Worm (Caenorhabditis elegans): ENCODE measurements around the gene srh-217.

The srh-217 gene

DNA sequence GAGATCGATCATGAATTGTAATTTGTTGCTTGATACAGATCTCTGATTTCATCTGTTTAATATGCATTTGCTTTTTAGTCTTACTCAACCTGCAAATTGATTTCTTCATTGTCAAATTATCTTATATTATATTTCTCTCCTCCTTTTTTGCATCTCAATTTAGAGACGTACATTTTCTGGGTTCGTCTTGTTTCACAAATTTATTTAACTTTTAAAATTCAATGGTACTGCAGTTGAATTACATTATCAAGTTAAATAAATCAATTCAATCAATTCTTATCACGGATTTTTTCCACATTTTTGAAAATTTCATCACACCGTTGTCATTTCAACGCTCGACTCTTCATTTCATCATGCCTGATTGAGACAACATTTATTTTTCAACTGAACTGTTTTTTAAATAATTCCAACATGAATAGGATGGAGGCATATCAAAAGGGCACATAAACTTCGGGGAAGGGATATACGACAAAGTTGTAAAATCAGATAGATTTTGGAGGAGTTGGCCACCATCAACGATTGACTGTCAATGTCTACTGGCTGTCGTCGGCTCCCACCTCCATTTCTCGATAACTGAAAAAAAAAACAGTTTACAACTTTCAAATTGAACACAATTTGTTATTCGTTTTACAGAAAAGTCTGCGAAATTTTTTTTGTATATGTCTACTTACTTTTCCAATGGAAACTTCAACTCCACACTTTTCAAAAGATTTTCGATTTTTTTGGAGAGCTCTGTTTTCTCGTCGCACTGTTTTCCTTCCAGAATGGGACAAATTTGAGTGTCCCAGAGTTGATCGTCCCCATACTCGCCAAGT, 32.9 kb downstream of the srh-217 start:
- no peak for TF ChIP-seq lin-13 (tag; optimal IDR thresholded peaks at IDR 0.05)
- no peak for TF ChIP-seq zip-8 (tag; optimal IDR thresholded peaks at IDR 0.05)
- TF ChIP-seq hlh-1 (tag; optimal IDR thresholded peaks at IDR 0.05), result no peak
- no peak for TF ChIP-seq tbx-8 (GFP tag; optimal IDR thresholded peaks at IDR 0.05)
- no peak for TF ChIP-seq sem-2 (GFP tag; optimal IDR thresholded peaks at IDR 0.05)

DNA sequence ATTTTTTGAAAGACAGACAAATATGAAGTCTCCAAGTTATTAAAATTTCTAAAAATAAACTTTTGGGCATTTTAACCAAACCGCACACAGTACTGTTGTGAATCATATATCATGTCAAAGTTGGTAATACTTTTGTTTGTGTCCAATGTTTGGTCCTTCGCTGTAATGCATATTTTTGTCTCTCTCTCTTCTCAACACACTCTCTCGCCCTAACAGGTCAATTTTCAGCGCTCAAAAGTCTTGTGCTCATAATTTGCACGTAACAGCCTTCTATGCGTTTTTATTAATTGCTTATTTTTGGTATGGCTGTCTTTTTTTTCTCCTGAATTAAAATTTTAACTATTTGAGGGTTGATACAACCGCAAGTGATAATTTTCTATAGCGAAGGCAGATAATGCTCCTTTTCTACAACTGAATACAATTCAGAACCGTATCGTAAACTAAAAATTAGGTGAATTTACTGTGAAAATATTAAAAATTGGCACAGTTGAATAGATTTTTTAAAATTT, 33.5 kb downstream of the srh-217 start:
- TF ChIP-seq ceh-43 (GFP tag; optimal IDR thresholded peaks at IDR 0.05) (no peak), flh-1 (GFP tag; optimal IDR thresholded peaks at IDR 0.05) (no peak), hlh-1 (tag; optimal IDR thresholded peaks at IDR 0.05) (no peak), mep-1 (tag; optimal IDR thresholded peaks at IDR 0.05) (no peak), nhr-237 (tag; optimal IDR thresholded peaks at IDR 0.05) (no peak), ham-2 (GFP tag; optimal IDR thresholded peaks at IDR 0.05) (no peak), mls-2 (tag; optimal IDR thresholded peaks at IDR 0.05) (no peak), nhr-2 (tag; optimal IDR thresholded peaks at IDR 0.05) (no peak), nhr-76 (tag; optimal IDR thresholded peaks at IDR 0.05) (no peak)

DNA sequence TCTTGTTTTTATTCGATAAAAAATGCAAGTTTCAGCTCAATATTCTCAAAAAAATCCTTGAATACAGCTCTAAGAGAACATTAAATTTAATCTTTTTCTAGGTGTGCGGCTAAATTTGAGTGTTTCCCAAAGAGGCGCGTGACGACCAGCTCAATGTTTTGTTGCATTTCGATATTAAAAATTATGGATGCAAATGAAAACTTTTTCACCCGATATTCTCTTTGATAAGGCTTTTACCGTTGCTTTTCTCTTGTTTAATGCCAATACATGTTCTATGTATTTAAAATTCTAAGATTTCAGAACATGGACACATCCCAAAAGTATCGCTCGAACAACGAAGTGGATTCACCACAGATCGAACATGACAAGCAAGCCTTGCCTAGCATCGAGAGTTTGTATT, 37.1 kb downstream of the srh-217 start, which contains the start of gene F19B2.6:
Gene F19B2.6 (plus strand): TSS at position 301 of the 400 bp plus-strand sequence.
- TF ChIP-seq unc-120 (tag; optimal IDR thresholded peaks at IDR 0.05; ENCODE audit: poor library complexity, severe bottlenecking) (no peak), sem-2 (GFP tag; optimal IDR thresholded peaks at IDR 0.05) (no peak), elt-3 (tag; optimal IDR thresholded peaks at IDR 0.05) (no peak), unc-62 (GFP tag; optimal IDR thresholded peaks at IDR 0.05) (no peak), ham-2 (GFP tag; optimal IDR thresholded peaks at IDR 0.05) (no peak), tbx-8 (GFP tag; optimal IDR thresholded peaks at IDR 0.05) (no peak), lin-13 (tag; optimal IDR thresholded peaks at IDR 0.05) (no peak)

ce11 chrV:20151855-20152254, 43.5 kb downstream of the srh-217 start:
- no peak for TF ChIP-seq M03D4.4 (tag; optimal IDR thresholded peaks at IDR 0.05)

- TF ChIP-seq nhr-12 (tag; optimal IDR thresholded peaks at IDR 0.05) (no peak), snpc-4 (tag; optimal IDR thresholded peaks at IDR 0.05) (no peak), mab-5 (tag; optimal IDR thresholded peaks at IDR 0.05) (no peak), M03D4.4 (tag; optimal IDR thresholded peaks at IDR 0.05) (no peak), lsy-2 (tag; optimal IDR thresholded peaks at IDR 0.05) (no peak), ceh-39 (tag; optimal IDR thresholded peaks at IDR 0.05) (no peak), blmp-1 (tag; optimal IDR thresholded peaks at IDR 0.05) (no peak), elt-1 (tag; optimal IDR thresholded peaks at IDR 0.05; ENCODE audit: borderline replicate concordance, insufficient read depth) (no peak), mls-2 (tag; optimal IDR thresholded peaks at IDR 0.05) (no peak), nhr-237 (tag; optimal IDR thresholded peaks at IDR 0.05) (no peak), flh-1 (GFP tag; optimal IDR thresholded peaks at IDR 0.05) (no peak), ztf-11 (tag; optimal IDR thresholded peaks at IDR 0.05) (no peak), ceh-43 (GFP tag; optimal IDR thresholded peaks at IDR 0.05) (no peak), lin-32 (GFP tag; optimal IDR thresholded peaks at IDR 0.05) (no peak)
These were observed 43.9 kb downstream of the srh-217 start, which contains the start of gene F19B2.7 for ce11 chrV:20151432-20151831. F19B2.7 (plus strand) TSS chrV:20151732.

DNA sequence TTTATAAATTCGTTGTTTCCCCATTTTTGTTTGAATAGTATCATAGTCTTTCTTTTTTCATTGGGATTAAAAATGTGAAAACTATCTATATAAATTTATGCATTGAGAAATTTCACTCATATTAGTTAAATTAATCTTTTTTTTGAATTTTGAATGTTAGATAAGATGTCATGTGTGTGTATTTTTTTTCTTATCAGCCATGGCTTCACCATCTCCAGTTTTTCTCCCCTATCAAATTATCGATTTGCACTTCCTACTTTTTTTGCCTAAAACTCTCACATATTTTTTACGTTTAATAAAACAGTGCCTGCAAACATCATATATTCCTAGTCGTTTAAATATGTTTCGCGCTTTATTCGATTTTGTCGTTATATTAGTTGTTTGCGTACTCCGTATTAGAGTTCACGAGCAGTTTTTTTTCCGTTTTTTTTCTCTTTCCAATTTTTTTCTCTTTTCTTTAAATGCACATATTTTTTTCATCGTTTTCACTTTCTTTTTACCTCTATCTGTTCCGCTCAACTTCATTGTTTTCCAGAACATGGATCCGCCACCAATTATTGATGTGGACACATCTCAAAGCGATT, 47.6 kb downstream of the srh-217 start, which contains the start of gene Y113G7A.13:
Gene Y113G7A.13 (plus strand): TSS at position 534 of the 584 bp plus-strand sequence.
- no peak for TF ChIP-seq nhr-12 (tag; optimal IDR thresholded peaks at IDR 0.05)
- no peak for TF ChIP-seq cnd-1 (tag; optimal IDR thresholded peaks at IDR 0.05)
- no peak for TF ChIP-seq flh-1 (GFP tag; optimal IDR thresholded peaks at IDR 0.05)
- no peak for TF ChIP-seq ceh-43 (GFP tag; optimal IDR thresholded peaks at IDR 0.05)
- no peak for TF ChIP-seq elt-3 (tag; optimal IDR thresholded peaks at IDR 0.05)
- TF ChIP-seq bed-3 (GFP tag; optimal IDR thresholded peaks at IDR 0.05), result no peak
- TF ChIP-seq tbx-8 (GFP tag; optimal IDR thresholded peaks at IDR 0.05), result no peak
- TF ChIP-seq ces-1 (GFP tag; optimal IDR thresholded peaks at IDR 0.05), result no peak
- no peak for TF ChIP-seq sptf-1 (tag; optimal IDR thresholded peaks at IDR 0.05)
- no peak for TF ChIP-seq mep-1 (tag; optimal IDR thresholded peaks at IDR 0.05)
- TF ChIP-seq drap-1 (GFP tag; optimal IDR thresholded peaks at IDR 0.05), result no peak
- TF ChIP-seq mab-5 (tag; optimal IDR thresholded peaks at IDR 0.05), result no peak
- TF ChIP-seq mls-2 (tag; optimal IDR thresholded peaks at IDR 0.05), result no peak
- no peak for TF ChIP-seq lin-13 (tag; optimal IDR thresholded peaks at IDR 0.05)
- TF ChIP-seq pha-4 (tag; optimal IDR thresholded peaks at IDR 0.05), result no peak
- TF ChIP-seq lsy-2 (tag; optimal IDR thresholded peaks at IDR 0.05), result no peak
- no peak for TF ChIP-seq elt-1 (tag; optimal IDR thresholded peaks at IDR 0.05; ENCODE audit: borderline replicate concordance, insufficient read depth)
- TF ChIP-seq blmp-1 (tag; optimal IDR thresholded peaks at IDR 0.05), result no peak

Measured in whole organism, mixed stage, embryonic.